Worm (Caenorhabditis elegans): ENCODE results near the gene K09F6.10.
A peak's percentile ranks its signal among the peaks of the same experiment; 100 is the strongest.

Gene K09F6.10

DNA sequence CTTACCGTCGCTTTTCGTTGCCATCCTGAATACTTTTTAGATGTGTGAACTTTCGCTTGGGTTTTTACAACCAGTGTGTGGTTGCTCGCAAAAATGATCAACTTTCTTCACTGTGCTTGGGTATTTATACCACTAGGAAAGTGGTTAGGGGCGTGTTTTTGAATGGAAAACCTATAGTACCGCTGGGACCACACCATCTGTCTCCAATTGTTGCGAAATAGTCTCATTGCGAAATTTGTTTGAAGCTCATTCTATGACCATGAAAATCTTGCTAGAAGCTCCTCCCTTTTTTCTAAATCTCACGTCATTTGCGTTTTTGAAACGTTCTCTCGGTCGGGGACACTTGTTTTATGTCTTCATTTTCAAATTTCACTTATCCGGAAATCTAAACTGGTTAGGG is at the start of gene K09F6.10, which contains the start of gene K09F6.13:
Gene K09F6.10, minus strand, starts transcription at position 86 of the 400 bp plus-strand sequence.
Gene K09F6.13, plus strand, starts transcription at position 317 of the 400 bp plus-strand sequence.
- TF ChIP-seq flt-1 (GFP tag; IDR thresholded peaks at IDR 0.05) (no peak), ref-1 (GFP tag; conservative IDR thresholded peaks at IDR 0.05) (no peak), cog-1 (tag; optimal IDR thresholded peaks at IDR 0.05) (no peak), tab-1 (GFP tag; IDR thresholded peaks at IDR 0.05) (no peak), T22C8.4 (GFP tag; IDR thresholded peaks at IDR 0.05) (no peak), ztf-23 (GFP tag; IDR thresholded peaks at IDR 0.05) (no peak), med-1 (GFP tag; optimal IDR thresholded peaks at IDR 0.05; ENCODE audit: insufficient read depth) (no peak), klf-2 (GFP tag; conservative IDR thresholded peaks at IDR 0.05) (no peak)

DNA sequence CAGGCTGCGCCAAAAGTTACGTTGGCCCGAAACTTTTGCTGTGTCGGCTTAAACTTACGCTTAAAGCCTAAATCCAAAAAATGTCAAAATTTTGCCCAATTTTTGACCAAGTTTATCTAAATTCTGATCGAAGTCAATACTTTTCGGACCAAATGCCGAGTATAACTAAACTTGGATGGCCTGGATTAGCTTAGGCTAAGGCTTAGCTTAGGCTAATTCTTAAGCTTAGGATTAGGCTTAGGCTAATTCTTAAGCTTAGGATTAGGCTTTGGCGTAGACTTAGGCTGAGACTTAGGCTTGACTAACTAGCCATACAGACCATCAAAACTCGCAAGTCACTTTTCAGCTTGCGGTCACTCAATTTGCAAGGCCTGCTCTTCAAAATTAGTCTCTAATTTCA is 47.5 kb upstream of the K09F6.10 start:
- no peak for TF ChIP-seq med-1 (GFP tag; optimal IDR thresholded peaks at IDR 0.05; ENCODE audit: insufficient read depth)
- no peak for TF ChIP-seq tab-1 (GFP tag; IDR thresholded peaks at IDR 0.05)
- TF ChIP-seq ref-1 (GFP tag; conservative IDR thresholded peaks at IDR 0.05), result no peak
- TF ChIP-seq cog-1 (tag; optimal IDR thresholded peaks at IDR 0.05), result no peak
- TF ChIP-seq T22C8.4 (GFP tag; IDR thresholded peaks at IDR 0.05), result no peak
- no peak for TF ChIP-seq ztf-29 (GFP tag; IDR thresholded peaks at IDR 0.05)
- TF ChIP-seq flt-1 (GFP tag; IDR thresholded peaks at IDR 0.05), result no peak
- no peak for TF ChIP-seq ztf-23 (GFP tag; IDR thresholded peaks at IDR 0.05)
- TF ChIP-seq klf-2 (GFP tag; conservative IDR thresholded peaks at IDR 0.05), result no peak

DNA sequence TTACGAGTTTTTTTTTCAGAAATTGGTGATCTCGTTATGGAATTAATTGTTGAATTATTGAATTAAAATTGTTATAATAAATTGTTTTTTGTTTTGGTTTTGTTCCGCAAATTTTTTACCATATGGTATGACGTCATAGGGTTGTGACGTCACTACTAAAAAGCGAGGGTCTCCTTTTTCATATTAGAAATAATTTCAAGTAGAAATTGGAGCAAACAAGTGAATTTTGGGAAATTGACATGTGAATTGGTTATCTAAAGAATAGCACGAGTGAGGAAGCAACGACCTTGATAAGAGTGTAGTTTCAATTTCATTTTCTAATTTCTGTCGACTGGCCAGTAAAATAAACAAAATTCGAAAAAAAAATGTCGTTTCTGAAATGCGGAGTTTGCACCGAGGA is 46.9 kb upstream of the K09F6.10 start, which contains the start of gene F43C11.7:
Gene F43C11.7, plus strand, starts transcription at position 326 of the 400 bp plus-strand sequence.
- TF ChIP-seq cog-1 (tag; optimal IDR thresholded peaks at IDR 0.05), result no peak
- no peak for TF ChIP-seq ref-1 (GFP tag; conservative IDR thresholded peaks at IDR 0.05)
- TF ChIP-seq med-1 (GFP tag; optimal IDR thresholded peaks at IDR 0.05; ENCODE audit: insufficient read depth), result no peak

DNA sequence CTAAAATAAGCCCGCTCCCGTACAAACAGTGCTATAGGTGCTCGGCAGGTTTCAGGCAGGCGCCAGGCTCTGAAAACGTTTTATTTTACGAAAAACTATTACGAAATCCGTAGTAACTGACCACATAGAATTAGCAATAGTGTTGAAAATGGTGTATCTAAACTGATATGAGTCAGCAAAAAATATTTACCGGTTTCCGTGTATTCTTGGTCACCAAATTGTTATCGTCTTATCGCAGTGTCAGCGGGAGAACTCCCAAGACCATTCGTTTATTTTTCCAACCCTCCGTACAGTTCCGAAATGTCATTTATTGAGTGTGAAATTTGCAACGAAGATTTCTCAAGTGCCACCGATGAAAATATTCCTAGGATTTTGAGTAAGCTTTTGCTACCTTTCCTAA is 43.5 kb upstream of the K09F6.10 start, which contains the start of gene F43C11.8:
Gene F43C11.8, plus strand, starts transcription at position 301 of the 400 bp plus-strand sequence.
- no peak for TF ChIP-seq flt-1 (GFP tag; IDR thresholded peaks at IDR 0.05)
- no peak for TF ChIP-seq tab-1 (GFP tag; IDR thresholded peaks at IDR 0.05)
- no peak for TF ChIP-seq ztf-29 (GFP tag; IDR thresholded peaks at IDR 0.05)
- TF ChIP-seq cog-1 (tag; optimal IDR thresholded peaks at IDR 0.05), result no peak
- no peak for TF ChIP-seq med-1 (GFP tag; optimal IDR thresholded peaks at IDR 0.05; ENCODE audit: insufficient read depth)
- no peak for TF ChIP-seq klf-2 (GFP tag; conservative IDR thresholded peaks at IDR 0.05)
- no peak for TF ChIP-seq ztf-23 (GFP tag; IDR thresholded peaks at IDR 0.05)

DNA sequence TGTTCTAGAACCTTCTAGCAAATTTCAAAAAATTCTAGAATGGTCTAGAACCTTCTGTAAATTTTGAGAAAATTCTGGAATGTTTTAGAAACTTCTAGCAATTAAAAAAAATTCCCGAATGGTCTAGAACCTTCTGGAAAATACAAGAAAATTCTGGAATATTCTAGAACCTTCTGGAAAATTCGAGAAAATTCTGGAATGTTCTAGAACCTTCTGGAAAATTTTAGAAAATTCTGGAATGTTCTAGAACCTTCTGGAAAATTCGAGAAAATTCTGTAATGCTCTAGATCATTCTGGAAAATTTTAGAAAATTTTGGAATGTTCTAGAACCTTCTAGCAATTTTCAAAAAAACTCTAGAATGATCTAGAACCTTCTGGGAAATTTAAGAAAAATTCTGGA is 41.8 kb upstream of the K09F6.10 start:
- no peak for TF ChIP-seq ztf-29 (GFP tag; IDR thresholded peaks at IDR 0.05)
- no peak for TF ChIP-seq ref-1 (GFP tag; conservative IDR thresholded peaks at IDR 0.05)
- no peak for TF ChIP-seq med-1 (GFP tag; optimal IDR thresholded peaks at IDR 0.05; ENCODE audit: insufficient read depth)
- no peak for TF ChIP-seq ztf-23 (GFP tag; IDR thresholded peaks at IDR 0.05)
- peak; percentile 63 for TF ChIP-seq flt-1 (GFP tag; IDR thresholded peaks at IDR 0.05)
- no peak for TF ChIP-seq tab-1 (GFP tag; IDR thresholded peaks at IDR 0.05)
- no peak for TF ChIP-seq T22C8.4 (GFP tag; IDR thresholded peaks at IDR 0.05)

DNA sequence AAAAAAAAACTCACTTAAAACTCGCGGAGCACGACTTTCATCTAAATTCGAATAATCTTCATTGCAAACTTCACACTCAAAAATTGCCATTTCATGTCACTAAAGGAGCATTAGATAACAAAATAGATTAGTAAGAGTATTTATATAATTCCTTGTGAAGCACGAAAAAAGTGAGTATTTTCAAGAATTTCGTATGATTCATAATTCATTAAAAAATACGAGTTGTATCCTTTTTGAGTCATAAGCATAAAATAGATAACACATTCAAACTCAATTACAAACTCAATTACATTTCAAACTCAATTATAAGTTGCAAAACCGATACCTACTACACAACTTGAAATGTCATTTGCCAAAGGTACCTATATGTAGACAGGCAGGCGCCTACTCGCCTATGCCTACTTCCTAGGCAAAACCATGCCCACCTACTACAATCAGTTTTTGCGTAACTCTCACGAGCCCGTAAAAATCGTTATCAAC is 40.3 kb upstream of the K09F6.10 start, which contains the start of the genes ZK1240.8 and ZK1240.1:
Gene ZK1240.8, minus strand, starts transcription at position 101 of the 480 bp plus-strand sequence.
Gene ZK1240.1, plus strand, starts transcription at position 430 of the 480 bp plus-strand sequence.
- TF ChIP-seq T22C8.4 (GFP tag; IDR thresholded peaks at IDR 0.05) (no peak), klf-2 (GFP tag; conservative IDR thresholded peaks at IDR 0.05) (no peak), ztf-29 (GFP tag; IDR thresholded peaks at IDR 0.05) (no peak), ztf-23 (GFP tag; IDR thresholded peaks at IDR 0.05) (no peak)

DNA sequence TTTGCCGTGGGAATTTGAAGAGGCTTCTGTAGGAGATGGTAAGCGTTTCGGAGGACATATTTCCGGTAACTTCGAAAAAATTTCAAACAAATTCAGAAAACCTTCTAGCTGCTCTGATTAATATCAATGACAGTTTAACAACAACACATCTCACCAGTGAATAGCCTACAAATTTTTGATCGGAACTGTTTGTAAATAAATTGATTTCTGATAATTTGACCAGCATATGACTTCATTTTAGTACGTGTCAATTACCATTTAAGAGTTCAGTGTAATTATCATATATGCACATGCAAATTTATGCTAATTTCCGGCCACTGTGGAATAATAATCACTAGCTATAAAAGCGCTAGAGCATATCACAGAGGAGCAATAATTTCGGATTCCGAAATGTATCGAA is 36.3 kb upstream of the K09F6.10 start, which contains the start of gene ZK1240.11:
Gene ZK1240.11, plus strand, starts transcription at position 301 of the 400 bp plus-strand sequence.
- TF ChIP-seq klf-2 (GFP tag; conservative IDR thresholded peaks at IDR 0.05), result no peak

DNA sequence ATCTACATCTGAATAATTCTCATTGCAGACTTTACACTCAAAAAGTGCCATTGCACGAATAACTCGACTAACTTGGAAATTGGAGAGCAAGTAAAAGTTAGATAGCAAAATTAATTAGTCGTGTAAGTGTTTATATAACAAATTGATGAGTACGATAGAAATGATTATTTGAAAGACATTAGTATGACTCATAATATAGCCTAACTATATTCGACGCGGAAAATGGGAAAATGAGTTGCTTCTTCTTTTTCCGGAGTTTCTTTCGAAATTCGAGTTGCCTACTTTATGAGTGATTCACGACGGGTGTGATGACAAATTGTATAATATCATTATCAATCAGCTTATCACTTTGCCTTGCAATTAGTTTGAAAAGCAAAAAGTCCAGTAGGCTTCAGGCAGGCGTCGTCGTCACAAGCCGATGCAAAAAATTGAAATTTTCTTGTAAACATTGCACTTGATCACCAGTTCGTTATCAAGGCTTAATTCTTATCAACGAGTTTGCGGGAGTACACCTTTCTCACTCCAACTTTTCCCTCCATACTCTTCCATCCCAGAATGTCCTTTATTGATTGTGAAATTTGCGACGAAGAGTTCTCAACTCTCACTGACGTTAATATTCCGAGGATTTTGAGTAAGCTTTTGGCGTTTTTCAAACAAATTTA is 34.3 kb upstream of the K09F6.10 start, which contains the start of the genes ZK1240.6 and ZK1240.2:
Gene ZK1240.6, minus strand, starts transcription at position 51 of the 662 bp plus-strand sequence.
Gene ZK1240.2, plus strand, starts transcription at position 520 of the 662 bp plus-strand sequence.
- TF ChIP-seq ztf-23 (GFP tag; IDR thresholded peaks at IDR 0.05) (no peak), cog-1 (tag; optimal IDR thresholded peaks at IDR 0.05) (no peak), T22C8.4 (GFP tag; IDR thresholded peaks at IDR 0.05) (no peak), flt-1 (GFP tag; IDR thresholded peaks at IDR 0.05) (no peak), med-1 (GFP tag; optimal IDR thresholded peaks at IDR 0.05; ENCODE audit: insufficient read depth) (no peak), tab-1 (GFP tag; IDR thresholded peaks at IDR 0.05) (no peak), ztf-29 (GFP tag; IDR thresholded peaks at IDR 0.05) (no peak), klf-2 (GFP tag; conservative IDR thresholded peaks at IDR 0.05) (no peak), ref-1 (GFP tag; conservative IDR thresholded peaks at IDR 0.05) (no peak)

DNA sequence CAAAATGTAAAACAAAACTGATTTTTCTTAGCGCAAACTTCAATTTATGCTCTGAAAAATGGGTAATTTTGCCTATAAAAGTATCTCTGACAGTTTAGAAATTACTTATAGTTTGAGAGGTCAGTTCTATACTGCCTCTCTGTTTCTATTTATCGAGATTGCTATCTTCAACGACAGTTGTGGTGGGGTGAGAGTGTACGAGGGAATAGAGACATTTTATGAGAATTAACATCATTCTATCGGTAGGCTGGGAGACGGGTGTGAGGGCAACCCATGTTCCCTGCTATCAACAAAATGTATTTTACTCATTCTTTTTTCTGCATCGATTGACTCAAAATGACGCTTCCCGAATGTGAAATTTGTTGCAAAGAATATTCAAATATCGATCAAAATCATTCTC is 31.4 kb upstream of the K09F6.10 start, which contains the start of gene ZK1240.3:
Gene ZK1240.3, plus strand, starts transcription at position 238 of the 400 bp plus-strand sequence.
- TF ChIP-seq ztf-29 (GFP tag; IDR thresholded peaks at IDR 0.05) (no peak), ref-1 (GFP tag; conservative IDR thresholded peaks at IDR 0.05) (no peak), tab-1 (GFP tag; IDR thresholded peaks at IDR 0.05) (no peak), cog-1 (tag; optimal IDR thresholded peaks at IDR 0.05) (no peak), T22C8.4 (GFP tag; IDR thresholded peaks at IDR 0.05) (no peak), ztf-23 (GFP tag; IDR thresholded peaks at IDR 0.05) (no peak), klf-2 (GFP tag; conservative IDR thresholded peaks at IDR 0.05) (no peak), flt-1 (GFP tag; IDR thresholded peaks at IDR 0.05) (no peak), med-1 (GFP tag; optimal IDR thresholded peaks at IDR 0.05; ENCODE audit: insufficient read depth) (no peak)

DNA sequence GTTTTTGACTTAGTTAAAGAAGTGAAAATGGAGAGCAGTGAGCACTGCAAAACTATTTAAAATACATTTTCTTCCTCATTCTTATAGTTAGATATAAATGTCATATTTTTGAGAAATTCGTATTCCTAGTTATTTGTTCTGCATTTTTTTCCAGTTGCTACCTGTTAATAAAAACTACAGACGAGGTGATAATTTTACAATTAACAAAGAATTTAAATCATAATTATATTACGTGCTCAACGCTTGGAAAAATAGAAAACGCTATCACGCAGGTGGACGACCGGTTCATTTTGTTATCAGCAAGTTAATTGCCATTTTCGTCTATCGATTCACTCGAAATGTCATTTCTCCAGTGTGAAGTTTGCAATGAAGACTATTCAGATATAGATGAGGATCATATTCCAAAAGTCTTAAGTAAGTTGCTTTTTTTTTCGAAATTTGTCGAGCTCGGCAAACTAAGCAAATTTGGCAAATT is 29.2 kb upstream of the K09F6.10 start, which contains the start of the genes ZK1240.5 and ZK1240.9:
Gene ZK1240.5, minus strand, starts transcription at position 51 of the 475 bp plus-strand sequence.
Gene ZK1240.9, plus strand, starts transcription at position 307 of the 475 bp plus-strand sequence.
- no peak for TF ChIP-seq T22C8.4 (GFP tag; IDR thresholded peaks at IDR 0.05)
- no peak for TF ChIP-seq tab-1 (GFP tag; IDR thresholded peaks at IDR 0.05)
- TF ChIP-seq ztf-23 (GFP tag; IDR thresholded peaks at IDR 0.05), result no peak
- no peak for TF ChIP-seq ref-1 (GFP tag; conservative IDR thresholded peaks at IDR 0.05)
- no peak for TF ChIP-seq cog-1 (tag; optimal IDR thresholded peaks at IDR 0.05)
- no peak for TF ChIP-seq med-1 (GFP tag; optimal IDR thresholded peaks at IDR 0.05; ENCODE audit: insufficient read depth)
- no peak for TF ChIP-seq flt-1 (GFP tag; IDR thresholded peaks at IDR 0.05)
- TF ChIP-seq klf-2 (GFP tag; conservative IDR thresholded peaks at IDR 0.05), result no peak
- TF ChIP-seq ztf-29 (GFP tag; IDR thresholded peaks at IDR 0.05), result no peak
